Worm (Caenorhabditis elegans) whole organism, young adult: Measurements from ENCODE around the gene spin-2.

Experiments
- B0035.1 ChIP-seq: sonication (generic microtip); optimal IDR thresholded peaks from 2 replicates; lab custom pipeline; 2016; ENCODE audit warnings: missing genetic modification characterization, mild to moderate bottlenecking, missing compliant biosample characterization, missing genotype, missing genetic modification reagents
- F22D6.2 ChIP-seq: sonication (generic microtip); optimal IDR thresholded peaks from 2 replicates; lab custom pipeline; 2016; ENCODE audit warnings: mild to moderate bottlenecking, missing genetic modification characterization, missing compliant biosample characterization
- F39B2.1 ChIP-seq: fragments of 200-800 bp; sonication (Bioruptor generic); IDR thresholded peaks from 2 replicates; pipeline ENCODE4 v1.3.6; 2022; ENCODE audit warnings: missing genetic modification reagents, missing genetic modification characterization, missing compliant biosample characterization
- F49E8.2 ChIP-seq: sonication (generic microtip); optimal IDR thresholded peaks from 3 replicates; lab custom pipeline; 2017; ENCODE audit warnings: missing genetic modification characterization, mild to moderate bottlenecking, missing compliant biosample characterization, antibody characterized with exemption, moderate library complexity; ENCODE audit not compliant: insufficient read depth
- K12H6.12 ChIP-seq: fragments of 200-800 bp; sonication (Bioruptor generic); optimal IDR thresholded peaks from 2 replicates; lab custom pipeline; 2018; ENCODE audit warnings: mild to moderate bottlenecking, missing genetic modification characterization, missing compliant biosample characterization
- Y79H2A.3 ChIP-seq: fragments of 200-800 bp; sonication (Bioruptor generic); conservative IDR thresholded peaks from 2 replicates; pipeline ENCODE4 v1.3.6; 2022; ENCODE audit warnings: missing genetic modification reagents, missing genetic modification characterization, missing compliant biosample characterization
- ZK185.1 ChIP-seq: sonication (generic microtip); optimal IDR thresholded peaks from 2 replicates; lab custom pipeline; 2016; ENCODE audit warnings: mild to moderate bottlenecking, missing genetic modification characterization, missing compliant biosample characterization; ENCODE audit not compliant: poor library complexity, severe bottlenecking
- ama-1 ChIP-seq, 3 experiments: fragments of 150-350 bp in 1 of 3; sonication (generic microtip) in 2 of 3; optimal IDR thresholded peaks; 2 replicates each; lab custom pipeline; 2014 to 2018; ENCODE audit warnings: missing biosample characterization in 2 of 3, missing genetic modification characterization in 2 of 3, missing genetic modification reagents in 2 of 3
- aptf-2 ChIP-seq: fragments of 200-800 bp; sonication (Bioruptor generic); conservative IDR thresholded peaks from 2 replicates; pipeline ENCODE4 v1.3.6; 2022; ENCODE audit warnings: missing genetic modification reagents, missing genetic modification characterization, missing compliant biosample characterization
- aptf-3 ChIP-seq: fragments of 200-800 bp; sonication (Bioruptor generic); IDR thresholded peaks from 2 replicates; pipeline ENCODE4 v1.3.6; 2022; ENCODE audit warnings: missing genetic modification characterization, missing compliant biosample characterization
- atf-7 ChIP-seq: sonication (generic microtip); optimal IDR thresholded peaks from 2 replicates; lab custom pipeline; 2017; ENCODE audit warnings: mild to moderate bottlenecking, missing genetic modification characterization, missing compliant biosample characterization
- athp-1 ChIP-seq: sonication (generic microtip); optimal IDR thresholded peaks from 2 replicates; lab custom pipeline; 2017; ENCODE audit warnings: mild to moderate bottlenecking, missing genetic modification characterization, missing compliant biosample characterization
- attf-3 ChIP-seq: fragments of 200-800 bp; sonication (Bioruptor generic); conservative IDR thresholded peaks from 2 replicates; pipeline ENCODE4 v1.3.6; 2022; ENCODE audit warnings: missing genetic modification reagents, missing genetic modification characterization, missing compliant biosample characterization
- bed-2 ChIP-seq: fragments of 200-800 bp; sonication (Bioruptor generic); IDR thresholded peaks from 2 replicates; pipeline ENCODE4 v1.3.6; 2022; ENCODE audit warnings: missing genetic modification reagents, missing genetic modification characterization, missing compliant biosample characterization
- ceh-100 ChIP-seq: fragments of 200-800 bp; sonication (Bioruptor generic); IDR thresholded peaks from 2 replicates; pipeline ENCODE4 v1.3.6; 2022; ENCODE audit warnings: missing genetic modification reagents, missing genetic modification characterization, missing compliant biosample characterization
- chd-7 ChIP-seq: sonication (generic microtip); optimal IDR thresholded peaks from 2 replicates; lab custom pipeline; 2016; ENCODE audit warnings: mild to moderate bottlenecking, missing genetic modification characterization, moderate library complexity, missing compliant biosample characterization
- dox-1 ChIP-seq: fragments of 200-800 bp; sonication (Bioruptor generic); IDR thresholded peaks from 2 replicates; pipeline ENCODE4 v1.3.6; 2022; ENCODE audit warnings: missing genetic modification reagents, missing genetic modification characterization, missing compliant biosample characterization
- egl-18 ChIP-seq: fragments of 200-800 bp; sonication (Bioruptor generic); IDR thresholded peaks from 2 replicates; pipeline ENCODE4 v1.3.6; 2022; ENCODE audit warnings: missing genetic modification reagents, missing genetic modification characterization, missing compliant biosample characterization
- egl-44 ChIP-seq: fragments of 200-800 bp; sonication (Bioruptor generic); IDR thresholded peaks from 2 replicates; pipeline ENCODE4 v1.3.6; 2022; ENCODE audit warnings: missing genetic modification reagents, missing genetic modification characterization, missing compliant biosample characterization
- egrh-3 ChIP-seq: fragments of 200-800 bp; sonication (Bioruptor generic); IDR thresholded peaks from 2 replicates; pipeline ENCODE4 v1.3.6; 2022; ENCODE audit warnings: missing genetic modification reagents, missing genetic modification characterization, missing compliant biosample characterization
- hmg-1.2 ChIP-seq: fragments of 200-800 bp; sonication (Bioruptor generic); IDR thresholded peaks from 2 replicates; pipeline ENCODE4 v1.3.6; 2022; ENCODE audit warnings: missing genetic modification reagents, missing genetic modification characterization, missing compliant biosample characterization
- hmg-20 ChIP-seq: fragments of 200-800 bp; sonication (Bioruptor generic); IDR thresholded peaks from 2 replicates; pipeline ENCODE4 v1.3.6; 2022; ENCODE audit warnings: missing genetic modification reagents, missing genetic modification characterization, missing compliant biosample characterization
- lag-1 ChIP-seq: fragments of 200-800 bp; sonication (Bioruptor generic); IDR thresholded peaks from 2 replicates; pipeline ENCODE4 v1.3.6; 2022; ENCODE audit warnings: missing genetic modification reagents, missing genetic modification characterization, missing compliant biosample characterization
- lsy-27 ChIP-seq: sonication (generic microtip); optimal IDR thresholded peaks from 2 replicates; lab custom pipeline; 2017; ENCODE audit warnings: missing genetic modification characterization, mild to moderate bottlenecking, missing compliant biosample characterization, antibody characterized with exemption, missing genotype, borderline replicate concordance; ENCODE audit not compliant: insufficient read depth
- madf-8 ChIP-seq: fragments of 200-800 bp; sonication (Bioruptor generic); conservative IDR thresholded peaks from 2 replicates; pipeline ENCODE4 v1.3.6; 2022; ENCODE audit warnings: missing genetic modification reagents, missing genetic modification characterization, missing compliant biosample characterization
- mel-28 ChIP-seq: sonication (generic microtip); optimal IDR thresholded peaks from 2 replicates; lab custom pipeline; 2016; ENCODE audit warnings: borderline replicate concordance, mild to moderate bottlenecking, missing genetic modification characterization, missing compliant biosample characterization
- mes-4 ChIP-seq: sonication (generic microtip); optimal IDR thresholded peaks from 2 replicates; lab custom pipeline; 2016; ENCODE audit warnings: missing genotype, missing genetic modification characterization, missing compliant biosample characterization
- nfya-1 ChIP-seq: sonication (generic microtip); optimal IDR thresholded peaks from 2 replicates; lab custom pipeline; 2017; ENCODE audit warnings: antibody characterized with exemption, missing compliant biosample characterization, missing genetic modification characterization, borderline replicate concordance; ENCODE audit not compliant: insufficient read depth
- nhr-179 ChIP-seq: sonication (generic microtip); optimal IDR thresholded peaks from 2 replicates; lab custom pipeline; 2016; ENCODE audit warnings: mild to moderate bottlenecking, missing genetic modification characterization, missing compliant biosample characterization
- nhr-90 ChIP-seq: sonication (generic microtip); optimal IDR thresholded peaks from 2 replicates; lab custom pipeline; 2016; ENCODE audit warnings: missing genotype, mild to moderate bottlenecking, missing genetic modification characterization, missing compliant biosample characterization
- rpc-1 ChIP-seq, 2 experiments: fragments of 150-350 bp in 1 of 2; sonication (generic microtip) in 1 of 2; optimal IDR thresholded peaks; 2 replicates each; lab custom pipeline; 2014 to 2018; ENCODE audit warnings: missing biosample characterization in 1 of 2, missing genetic modification characterization in 1 of 2, missing genetic modification reagents in 1 of 2, missing genotype in 1 of 2
- snpc-1.1 ChIP-seq: sonication (generic microtip); optimal IDR thresholded peaks from 2 replicates; lab custom pipeline; 2017; ENCODE audit warnings: missing genetic modification characterization, mild to moderate bottlenecking, missing compliant biosample characterization, antibody characterized with exemption, moderate library complexity, missing genotype, missing genetic modification reagents; ENCODE audit not compliant: insufficient read depth
- snpc-1.3 ChIP-seq: sonication (generic microtip); optimal IDR thresholded peaks from 2 replicates; lab custom pipeline; 2017; ENCODE audit warnings: missing genetic modification characterization, mild to moderate bottlenecking, missing compliant biosample characterization, antibody characterized with exemption, moderate library complexity, missing genotype, missing genetic modification reagents; ENCODE audit not compliant: insufficient read depth
- sptf-2 ChIP-seq: fragments of 200-800 bp; sonication (Bioruptor generic); optimal IDR thresholded peaks from 2 replicates; lab custom pipeline; 2018; ENCODE audit warnings: mild to moderate bottlenecking, missing genetic modification characterization, missing compliant biosample characterization
- tbx-9 ChIP-seq: sonication (generic microtip); optimal IDR thresholded peaks from 2 replicates; lab custom pipeline; 2016; ENCODE audit warnings: borderline replicate concordance, missing genetic modification characterization, inconsistent platforms, missing compliant biosample characterization
- unc-62 ChIP-seq: fragments of 150-350 bp; optimal IDR thresholded peaks from 2 replicates; lab custom pipeline; 2014; ENCODE audit warnings: missing biosample characterization, missing genetic modification reagents, missing genetic modification characterization
- ztf-18 ChIP-seq: sonication (generic microtip); optimal IDR thresholded peaks from 2 replicates; lab custom pipeline; 2016; ENCODE audit warnings: missing genotype, mild to moderate bottlenecking, missing genetic modification characterization, missing compliant biosample characterization
- ztf-25 ChIP-seq: fragments of 200-800 bp; sonication (Bioruptor generic); IDR thresholded peaks from 2 replicates; pipeline ENCODE4 v1.3.6; 2022; ENCODE audit warnings: missing genetic modification reagents, missing genetic modification characterization, missing compliant biosample characterization
- ztf-26 ChIP-seq: sonication (generic microtip); optimal IDR thresholded peaks from 2 replicates; lab custom pipeline; 2017; ENCODE audit warnings: missing genetic modification characterization, missing compliant biosample characterization

The spin-2 gene

ce11 chrIV:13044980-13045379 lies 41.8 kb upstream of the spin-2 start (continued):
- TF ChIP-seq atf-7 (tag; lab: Kevin White, UChicago) (no peak), ZK185.1 (tag; lab: Kevin White, UChicago) (no peak), unc-62 (no peak)

ce11 chrIV:13046848-13047247 lies 40.0 kb upstream of the spin-2 start, which contains the start of gene scl-9:
TSS of gene scl-9 (plus strand) at chrIV:13047148.
- no peak for TF ChIP-seq ZK185.1 (tag; lab: Kevin White, UChicago)
- no peak for TF ChIP-seq F49E8.2 (tag; lab: Kevin White, UChicago)
- TF ChIP-seq sptf-2 (GFP tag; lab: Kevin White, UChicago): no peak
- no peak for TF ChIP-seq mel-28
- TF ChIP-seq F22D6.2 (tag; lab: Kevin White, UChicago): no peak
- TF ChIP-seq Y79H2A.3 (GFP tag; lab: Robert Waterston, UW): no peak
- TF ChIP-seq hmg-1.2 (GFP tag; lab: Robert Waterston, UW): no peak
- TF ChIP-seq egrh-3 (GFP tag; lab: Robert Waterston, UW): no peak
- TF ChIP-seq B0035.1 (tag; lab: Kevin White, UChicago): no peak
- TF ChIP-seq hmg-20: no peak

- no peak for TF ChIP-seq tbx-9 (tag; lab: Kevin White, UChicago)
- TF ChIP-seq snpc-1.1 (tag; lab: Kevin White, UChicago): no peak
- no peak for TF ChIP-seq athp-1
- no peak for TF ChIP-seq ztf-25
- TF ChIP-seq mes-4 (tag; lab: Kevin White, UChicago): no peak
- TF ChIP-seq snpc-1.3 (tag; lab: Kevin White, UChicago): no peak
- TF ChIP-seq aptf-3 (GFP tag; lab: Robert Waterston, UW): no peak
- no peak for TF ChIP-seq aptf-2 (GFP tag; lab: Robert Waterston, UW)
- TF ChIP-seq ztf-18: no peak
- no peak for TF ChIP-seq K12H6.12 (tag; lab: Kevin White, UChicago)
- TF ChIP-seq nhr-90 (tag; lab: Kevin White, UChicago): no peak
- no peak for TF ChIP-seq ztf-26 (tag; lab: Kevin White, UChicago)
- no peak for TF ChIP-seq lag-1 (GFP tag; lab: Robert Waterston, UW)
- TF ChIP-seq egl-18 (GFP tag; lab: Robert Waterston, UW): no peak
- no peak for TF ChIP-seq chd-7 (tag; lab: Kevin White, UChicago)
These were observed 38.6 kb upstream of the spin-2 start, which contains the start of gene scl-10 for ce11 chrIV:13048157-13048556. TSS of gene scl-10 (plus strand) at chrIV:13048457.

ce11 chrIV:13051073-13051472 lies 35.7 kb upstream of the spin-2 start, which contains the start of gene scl-11:
TSS of gene scl-11 (plus strand) at chrIV:13051373.
- TF ChIP-seq snpc-1.1 (tag; lab: Kevin White, UChicago) (no peak), dox-1 (GFP tag; lab: Robert Waterston, UW) (no peak), ceh-100 (no peak), rpc-1 (optimal IDR thresholded peaks at IDR 0.05; lab: Kevin White, UChicago) (no peak), rpc-1 (tag; optimal IDR thresholded peaks at IDR 0.05; lab: Kevin White, UChicago) (no peak), bed-2 (GFP tag; lab: Robert Waterston, UW) (no peak), F39B2.1 (GFP tag; lab: Robert Waterston, UW) (no peak), nhr-179 (no peak), attf-3 (GFP tag; lab: Robert Waterston, UW) (no peak), lsy-27 (tag; lab: Kevin White, UChicago) (no peak), nfya-1 (tag; lab: Kevin White, UChicago) (no peak), egl-44 (GFP tag; lab: Robert Waterston, UW) (no peak), nhr-90 (tag; lab: Kevin White, UChicago) (no peak), madf-8 (GFP tag; lab: Robert Waterston, UW) (no peak), chd-7 (tag; lab: Kevin White, UChicago) (no peak), ama-1 (optimal IDR thresholded peaks at IDR 0.05; lab: Kevin White, UChicago) (no peak), ama-1 (GFP tag; optimal IDR thresholded peaks at IDR 0.05; lab: Kevin White, UChicago) (no peak)
